Worm (Caenorhabditis elegans) whole organism, L4 larva: ENCODE measurements around the gene R10F2.5.

Experiments
- ceh-82 ChIP-seq: sonication (generic microtip); optimal IDR thresholded peaks from 2 replicates; lab custom pipeline; 2017; ENCODE audit warnings: missing biosample characterization, missing genetic modification characterization
- gei-8 ChIP-seq: fragments of 200-800 bp; sonication (Bioruptor generic); optimal IDR thresholded peaks from 2 replicates; lab custom pipeline; 2018; ENCODE audit warnings: mild to moderate bottlenecking, missing genetic modification characterization, missing compliant biosample characterization
- mdl-1 ChIP-seq, 2 experiments: fragments of 150-350 bp in 1 of 2; sonication (generic microtip) in 1 of 2; optimal IDR thresholded peaks; 2 replicates each; lab custom pipeline; 2014 to 2017; ENCODE audit warnings: missing biosample characterization in 2 of 2, missing genetic modification characterization in 2 of 2
- mep-1 ChIP-seq: fragments of 150-350 bp; sonication (generic microtip); optimal IDR thresholded peaks from 3 replicates; lab custom pipeline; 2014; ENCODE audit warnings: missing biosample characterization, missing genetic modification characterization
- nhr-41 ChIP-seq: fragments of 200-800 bp; sonication (Bioruptor generic); IDR thresholded peaks from 2 replicates; pipeline ENCODE4 v1.3.6; 2022; ENCODE audit warnings: missing genetic modification reagents, missing genetic modification characterization, missing compliant biosample characterization
- skn-1 ChIP-seq: fragments of 150-350 bp; optimal IDR thresholded peaks from 2 replicates; lab custom pipeline; 2014; ENCODE audit warnings: missing biosample characterization, missing genetic modification characterization
- unc-130 ChIP-seq: sonication (generic microtip); optimal IDR thresholded peaks from 2 replicates; lab custom pipeline; 2016; ENCODE audit warnings: missing genetic modification reagents, missing genetic modification characterization, missing compliant biosample characterization
- unc-62 ChIP-seq, 3 experiments: fragments of 150-350 bp in 1 of 3; sonication (generic microtip); optimal IDR thresholded peaks in 2 of 3; peaks in 1 of 3; 1 replicate in 1 of 3; 2 replicates in 2 of 3; lab custom pipeline; 2014 to 2017; ENCODE audit warnings: missing biosample characterization in 3 of 3, missing genetic modification characterization in 3 of 3, missing genetic modification reagents in 3 of 3, missing genotype in 1 of 3
- ztf-11 ChIP-seq: fragments of 150-350 bp; optimal IDR thresholded peaks from 2 replicates; lab custom pipeline; 2014; ENCODE audit warnings: missing biosample characterization, missing genetic modification characterization

- TF ChIP-seq unc-62 (GFP tag; optimal IDR thresholded peaks at IDR 0.05 in 1 of 2; lab: Kevin White, UChicago) (no peak), unc-62 (tag; optimal IDR thresholded peaks at IDR 0.05; lab: Kevin White, UChicago) (no peak), mdl-1 (tag; optimal IDR thresholded peaks at IDR 0.05; lab: Kevin White, UChicago) (no peak), skn-1 (tag; lab: Kevin White, UChicago) (no peak), unc-130 (GFP tag; lab: Kevin White, UChicago) (no peak), ztf-11 (tag; lab: Kevin White, UChicago) (no peak), gei-8 (GFP tag; lab: Kevin White, UChicago) (no peak), nhr-41 (no peak), mep-1 (tag; lab: Kevin White, UChicago) (no peak), ceh-82 (tag; lab: Kevin White, UChicago) (no peak)
These were observed 23.4 kb downstream of the R10F2.5 start, which contains the start of gene idpa-1 for ce11 chrIII:2901117-2901516.
